Fruit fly (Drosophila melanogaster): Measurements from ENCODE around the gene CG43800.

DNA sequence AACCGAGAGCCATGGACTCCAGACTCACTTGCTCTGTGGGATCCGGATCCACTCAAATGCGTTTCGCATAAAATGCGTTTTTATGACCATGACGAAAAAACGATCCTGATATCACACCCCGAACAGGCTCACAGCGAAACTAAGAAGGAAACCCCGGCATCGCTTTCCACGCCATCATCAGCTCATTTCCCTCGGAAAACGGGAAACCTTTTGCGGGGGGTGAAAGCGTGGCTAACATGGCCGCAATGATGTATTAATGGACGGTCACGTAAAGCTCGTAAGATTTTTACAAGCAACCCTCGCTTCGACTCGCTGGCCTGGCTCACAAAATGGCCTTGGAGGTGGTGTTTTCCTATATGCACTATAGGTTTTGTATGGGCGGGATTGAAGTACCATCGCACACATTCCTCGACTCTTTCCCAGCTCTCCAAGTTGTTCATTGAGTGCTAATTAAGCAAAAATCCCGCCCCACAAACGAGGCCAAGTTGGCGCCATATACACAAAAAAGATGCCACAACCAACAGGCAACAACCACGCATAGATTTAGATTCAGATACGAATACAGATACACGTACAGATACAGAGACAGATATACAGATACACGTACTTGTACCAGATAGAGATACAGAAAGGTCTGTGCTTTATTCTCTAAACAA is 32.4 kb upstream of the CG43800 start:
- TF ChIP-seq psq (optimal IDR thresholded peaks at IDR 0.05), result no peak
- TF ChIP-seq Dll (optimal IDR thresholded peaks at IDR 0.05), result no peak
- no peak for TF ChIP-seq pan (optimal IDR thresholded peaks at IDR 0.05)
